Worm (Caenorhabditis elegans) whole organism, L4/young adult: ENCODE measurements around the gene grd-4.

ENCODE experiments used
- W03F9.2 ChIP-seq: fragments of 150-350 bp; optimal IDR thresholded peaks from 2 replicates; lab custom pipeline; 2014; ENCODE audit warnings: missing biosample characterization, missing genetic modification characterization
- dao-5 ChIP-seq: sonication (generic microtip); optimal IDR thresholded peaks from 2 replicates; lab custom pipeline; 2016; ENCODE audit warnings: missing genotype, missing genetic modification characterization, moderate library complexity, missing compliant biosample characterization
- him-1 ChIP-seq: sonication (generic microtip); optimal IDR thresholded peaks from 2 replicates; lab custom pipeline; 2016; ENCODE audit warnings: missing genotype, missing genetic modification reagents, missing genetic modification characterization, missing compliant biosample characterization

DNA sequence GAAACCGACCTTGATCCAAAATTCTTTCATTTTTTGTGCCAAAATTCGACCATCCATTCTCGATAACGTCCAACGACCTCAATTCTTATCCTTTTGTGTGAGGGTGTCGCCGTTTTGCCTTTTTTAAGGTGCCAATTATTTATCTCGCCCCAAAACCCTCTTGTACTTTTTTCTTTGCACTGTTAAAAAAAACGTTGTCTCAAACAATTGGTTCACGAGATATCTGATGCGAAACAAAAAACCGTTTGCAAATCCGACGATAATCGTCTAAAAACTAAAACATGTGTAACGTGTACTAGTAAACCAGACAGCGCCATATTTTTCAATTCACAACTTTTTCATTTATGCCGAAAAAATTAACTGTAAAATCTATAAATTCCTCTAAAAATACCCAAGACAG is 43.7 kb upstream of the grd-4 start, which contains the start of gene F16F9.3:
- TF ChIP-seq him-1 (tag; lab: Kevin White, UChicago) (no peak), W03F9.2 (tag; lab: Kevin White, UChicago) (no peak), dao-5 (tag; lab: Kevin White, UChicago) (no peak)
